Worm (Caenorhabditis elegans): Measurements from ENCODE around the gene col-17.

DNA sequence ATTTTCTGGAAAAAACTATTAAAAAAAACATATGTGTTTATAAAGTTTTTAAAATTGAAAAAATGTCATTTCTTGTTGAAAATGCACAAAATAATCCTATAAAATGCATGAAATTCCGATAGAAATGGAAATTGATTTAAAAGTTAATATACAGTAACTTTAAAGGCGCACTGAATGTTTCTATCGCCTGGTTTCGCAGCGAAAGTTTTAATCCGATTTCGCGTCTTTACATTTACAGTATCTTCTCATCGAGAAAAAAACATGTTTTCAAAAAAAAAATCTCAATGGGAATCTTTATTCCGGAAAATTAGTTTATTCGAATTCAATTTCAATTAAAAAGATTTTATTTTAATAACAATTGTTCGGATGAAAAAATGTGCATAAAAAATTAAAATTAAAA, 46.8 kb upstream of the col-17 start, which contains the start of gene R05F9.11:
- TF ChIP-seq unc-39 (tag; optimal IDR thresholded peaks at IDR 0.05) (no peak), mep-1 (tag; optimal IDR thresholded peaks at IDR 0.05) (no peak), nhr-12 (tag; optimal IDR thresholded peaks at IDR 0.05) (no peak), mls-2 (tag; optimal IDR thresholded peaks at IDR 0.05) (no peak), nhr-237 (tag; optimal IDR thresholded peaks at IDR 0.05) (no peak), mab-5 (tag; optimal IDR thresholded peaks at IDR 0.05) (no peak), M03D4.4 (tag; optimal IDR thresholded peaks at IDR 0.05) (no peak), snpc-4 (tag; optimal IDR thresholded peaks at IDR 0.05) (no peak), sptf-1 (tag; optimal IDR thresholded peaks at IDR 0.05) (no peak), elt-3 (tag; optimal IDR thresholded peaks at IDR 0.05) (no peak), drap-1 (GFP tag; optimal IDR thresholded peaks at IDR 0.05) (no peak)

All from whole organism, mixed stage, embryonic.